Fruit fly (Drosophila melanogaster) whole organism, adult: Measurements from ENCODE around the gene h-cup.

Source experiments
- CG11617 ChIP-seq: fragments of 200-800 bp; sonication (Bioruptor generic); optimal IDR thresholded peaks from 2 replicates; lab custom pipeline; 2017; ENCODE audit warnings: mild to moderate bottlenecking, missing biosample characterization, missing genetic modification reagents, missing genetic modification characterization
- CG33017 ChIP-seq: fragments of 200-800 bp; sonication (Bioruptor generic); optimal IDR thresholded peaks from 2 replicates; lab custom pipeline; 2018; ENCODE audit warnings: missing biosample characterization, mild to moderate bottlenecking, missing genetic modification characterization, moderate library complexity
- CG5204 ChIP-seq: fragments of 200-800 bp; sonication (Bioruptor generic); optimal IDR thresholded peaks from 2 replicates; lab custom pipeline; 2016; ENCODE audit warnings: missing biosample characterization, missing genetic modification characterization
- bab1 ChIP-seq: fragments of 200-800 bp; sonication (Bioruptor generic); optimal IDR thresholded peaks from 3 replicates; lab custom pipeline; 2019; ENCODE audit warnings: missing biosample characterization, mild to moderate bottlenecking, missing genetic modification characterization, moderate library complexity

DNA sequence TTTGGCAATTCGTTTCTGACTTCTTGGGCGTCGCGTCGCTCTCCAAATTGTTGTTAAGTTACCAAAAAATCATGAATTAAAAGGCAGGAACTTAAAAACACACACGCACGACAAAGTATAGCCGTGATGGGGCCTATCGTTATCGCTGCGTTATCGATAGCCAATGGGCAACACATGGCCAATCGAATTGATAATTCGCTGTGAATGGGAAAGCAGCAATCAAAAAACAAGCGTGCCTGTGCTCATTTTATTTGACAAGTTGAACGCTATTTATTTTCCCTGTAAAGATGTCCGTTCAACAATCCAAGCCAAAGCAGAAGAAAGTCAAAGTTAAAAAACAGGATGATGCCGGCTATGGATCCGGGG lies 36.8 kb downstream of the h-cup start, which contains the start of the genes Surf4 and CG31301:
- TF ChIP-seq CG11617 (GFP tag; lab: Kevin White, UChicago) (no peak), bab1 (peak; percentile 41), CG33017 (tag; lab: Kevin White, UChicago) (no peak), CG5204 (GFP tag; lab: Kevin White, UChicago) (no peak)
